Fruit fly (Drosophila melanogaster) whole organism, adult: ENCODE results near the gene santa-maria.

Source experiments
- CG11617 ChIP-seq: fragments of 200-800 bp; sonication (Bioruptor generic); optimal IDR thresholded peaks from 2 replicates; lab custom pipeline; 2017; ENCODE audit warnings: mild to moderate bottlenecking, missing biosample characterization, missing genetic modification reagents, missing genetic modification characterization
- CG14711 ChIP-seq: fragments of 200-800 bp; sonication (Bioruptor generic); optimal IDR thresholded peaks from 2 replicates; lab custom pipeline; 2018; ENCODE audit warnings: missing biosample characterization, mild to moderate bottlenecking, missing genetic modification characterization, moderate library complexity
- CG5204 ChIP-seq: fragments of 200-800 bp; sonication (Bioruptor generic); optimal IDR thresholded peaks from 2 replicates; lab custom pipeline; 2016; ENCODE audit warnings: missing biosample characterization, missing genetic modification characterization
- CG7101 ChIP-seq: fragments of 200-800 bp; sonication (Bioruptor generic); optimal IDR thresholded peaks from 2 replicates; lab custom pipeline; 2018; ENCODE audit warnings: missing biosample characterization, mild to moderate bottlenecking, missing genetic modification characterization, moderate library complexity
- Clk ChIP-seq: fragments of 200-800 bp; sonication (Bioruptor generic); optimal IDR thresholded peaks from 2 replicates; lab custom pipeline; 2017; ENCODE audit warnings: missing biosample characterization, missing genetic modification characterization
- Crg-1 ChIP-seq: fragments of 200-800 bp; sonication (Bioruptor generic); optimal IDR thresholded peaks from 2 replicates; lab custom pipeline; 2016; ENCODE audit warnings: missing biosample characterization, missing genetic modification characterization
- Mnt ChIP-seq: fragments of 200-800 bp; sonication (Bioruptor generic); optimal IDR thresholded peaks from 2 replicates; lab custom pipeline; 2016; ENCODE audit warnings: missing biosample characterization, mild to moderate bottlenecking, missing genetic modification characterization
- cic ChIP-seq: fragments of 200-800 bp; sonication (Bioruptor generic); optimal IDR thresholded peaks from 2 replicates; lab custom pipeline; 2017; ENCODE audit warnings: missing biosample characterization, mild to moderate bottlenecking, missing genetic modification characterization, moderate library complexity
- cnc ChIP-seq, 2 experiments: fragments of >200 bp; optimal IDR thresholded peaks; 2 replicates each; lab custom pipeline; 2017
- kay ChIP-seq: fragments of 200-800 bp; sonication (Bioruptor generic); peaks from one replicate; lab custom pipeline; 2016; ENCODE audit warnings: missing biosample characterization, missing genetic modification characterization, borderline replicate concordance
- pad ChIP-seq: fragments of 200-800 bp; sonication (Bioruptor generic); optimal IDR thresholded peaks from 3 replicates; lab custom pipeline; 2017; ENCODE audit warnings: missing biosample characterization, missing genetic modification characterization, mild to moderate bottlenecking, moderate library complexity, missing genetic modification reagents
- tj ChIP-seq: fragments of 200-800 bp; sonication (Bioruptor generic); optimal IDR thresholded peaks from 3 replicates; lab custom pipeline; 2017; ENCODE audit warnings: missing biosample characterization, mild to moderate bottlenecking, missing genetic modification characterization, moderate library complexity
- toe ChIP-seq: fragments of 200-800 bp; sonication (Bioruptor generic); optimal IDR thresholded peaks from 2 replicates; lab custom pipeline; 2016; ENCODE audit warnings: missing biosample characterization, missing genetic modification characterization

dm6 chr2L:7495294-7495986 is 44.4 kb upstream of the santa-maria start:
- TF ChIP-seq cnc (optimal IDR thresholded peaks at IDR 0.05; lab: Kevin White, UChicago) (no peak), Crg-1 (GFP tag; lab: Kevin White, UChicago) (no peak), pad (GFP tag; lab: Kevin White, UChicago) (peak; percentile 94), kay (GFP tag; lab: Kevin White, UChicago) (no peak), Clk (GFP tag; lab: Kevin White, UChicago) (no peak), tj (GFP tag; lab: Kevin White, UChicago) (no peak), toe (GFP tag; lab: Kevin White, UChicago) (no peak), CG5204 (GFP tag; lab: Kevin White, UChicago) (no peak), cic (GFP tag; lab: Kevin White, UChicago) (no peak), CG14711 (tag; lab: Kevin White, UChicago) (no peak), CG7101 (tag; lab: Kevin White, UChicago) (no peak), Mnt (no peak), CG11617 (no peak)
